Worm (Caenorhabditis elegans) whole organism, early embryonic: ENCODE results near the gene rps-14.

ENCODE experiments used
- ama-1 ChIP-seq: fragments of 150-350 bp; optimal IDR thresholded peaks from 2 replicates; lab custom pipeline; 2014
- ceh-13 ChIP-seq: fragments of 200-800 bp; sonication (Bioruptor generic); optimal IDR thresholded peaks from 2 replicates; lab custom pipeline; 2018; ENCODE audit warnings: mild to moderate bottlenecking, missing genetic modification characterization, missing compliant biosample characterization
- flt-1 ChIP-seq: fragments of 200-800 bp; sonication (Bioruptor generic); IDR thresholded peaks from 2 replicates; pipeline ENCODE4 v1.3.6; 2022; ENCODE audit warnings: missing genetic modification characterization, missing compliant biosample characterization
- hmg-4 ChIP-seq: fragments of 200-800 bp; sonication (Bioruptor generic); optimal IDR thresholded peaks from 2 replicates; lab custom pipeline; 2018; ENCODE audit warnings: mild to moderate bottlenecking, missing genetic modification characterization, missing compliant biosample characterization
- hnd-1 ChIP-seq: sonication (generic microtip); optimal IDR thresholded peaks from 2 replicates; lab custom pipeline; 2016; ENCODE audit warnings: missing genetic modification characterization, missing compliant biosample characterization
- pes-1 ChIP-seq: fragments of 200-800 bp; sonication (Bioruptor generic); IDR thresholded peaks from 2 replicates; pipeline ENCODE4 v1.3.6; 2022; ENCODE audit warnings: missing genetic modification reagents, missing genetic modification characterization, missing compliant biosample characterization
- scrt-1 ChIP-seq: fragments of 200-800 bp; sonication (Bioruptor generic); IDR thresholded peaks from 2 replicates; pipeline ENCODE4 v1.3.6; 2022; ENCODE audit warnings: missing genetic modification characterization, missing compliant biosample characterization
- tbx-37 ChIP-seq: fragments of 200-800 bp; sonication (Bioruptor generic); conservative IDR thresholded peaks from 2 replicates; pipeline ENCODE4 v1.3.6; 2022; ENCODE audit warnings: missing genetic modification reagents, missing genetic modification characterization, missing compliant biosample characterization
- tra-4 ChIP-seq: sonication (generic microtip); optimal IDR thresholded peaks from 2 replicates; lab custom pipeline; 2017; ENCODE audit warnings: missing genetic modification characterization, missing compliant biosample characterization

DNA sequence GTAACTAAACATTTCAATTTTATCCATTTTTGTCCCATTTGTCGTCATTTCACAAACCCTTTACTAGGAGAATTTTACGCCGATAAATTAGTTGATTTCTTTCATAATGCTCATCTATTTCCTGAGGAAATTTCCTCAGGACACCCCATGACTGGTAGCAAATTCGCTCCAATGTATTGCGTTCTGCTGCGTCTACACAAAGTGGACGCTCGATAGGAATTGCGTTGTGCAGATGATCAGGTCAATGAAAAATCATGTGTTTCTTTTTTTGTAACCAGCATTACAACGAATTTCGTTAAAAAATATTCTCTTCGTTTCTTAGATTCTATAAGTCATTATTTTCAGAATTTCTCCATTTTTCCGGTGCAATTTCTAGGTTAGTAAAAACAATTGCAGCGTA is 2.4 kb upstream of the rps-14 start, which contains the start of gene epg-4:
- TF ChIP-seq ama-1 (lab: Kevin White, UChicago), result no peak
- TF ChIP-seq scrt-1 (GFP tag; lab: Robert Waterston, UW), result no peak
- no peak for TF ChIP-seq hnd-1 (tag; lab: Kevin White, UChicago)
- TF ChIP-seq flt-1 (GFP tag; lab: Robert Waterston, UW), result no peak
- no peak for TF ChIP-seq tra-4 (tag; lab: Kevin White, UChicago)
- no peak for TF ChIP-seq ceh-13 (GFP tag; lab: Kevin White, UChicago)
- no peak for TF ChIP-seq hmg-4 (GFP tag; lab: Kevin White, UChicago)
- TF ChIP-seq tbx-37 (GFP tag; lab: Robert Waterston, UW), result no peak
- TF ChIP-seq pes-1, result no peak
